Worm (Caenorhabditis elegans): ENCODE results near the gene clp-1.

ce11 chrIII:7981938-7982337 lies 2.2 kb downstream of the clp-1 start:
- TF ChIP-seq ama-1 (optimal IDR thresholded peaks at IDR 0.05) (no peak), ama-1 (GFP tag; optimal IDR thresholded peaks at IDR 0.05) (no peak), egrh-3 (GFP tag; IDR thresholded peaks at IDR 0.05) (peak; percentile 8; the same call in 1 of the 2 replicates), T26A5.8 (tag; optimal IDR thresholded peaks at IDR 0.05) (no peak), F57C9.4 (tag; optimal IDR thresholded peaks at IDR 0.05) (no peak), unc-62 (GFP tag; optimal IDR thresholded peaks at IDR 0.05) (no peak), ZK185.1 (tag; optimal IDR thresholded peaks at IDR 0.05; ENCODE audit: poor library complexity, severe bottlenecking) (no peak), attf-5 (GFP tag; optimal IDR thresholded peaks at IDR 0.05) (no peak), mcd-1 (GFP tag; IDR thresholded peaks at IDR 0.05) (no peak), lsl-1 (GFP tag; optimal IDR thresholded peaks at IDR 0.05) (no peak), snpc-4 (GFP tag; optimal IDR thresholded peaks at IDR 0.05) (no peak), snpc-4 (tag; optimal IDR thresholded peaks at IDR 0.05) (no peak), F33H1.4 (GFP tag; IDR thresholded peaks at IDR 0.05) (no peak), aptf-3 (GFP tag; IDR thresholded peaks at IDR 0.05) (no peak), Y56A3A.18 (GFP tag; IDR thresholded peaks at IDR 0.05) (no peak)
